Fruit fly (Drosophila melanogaster) Kc167 (cell line): ENCODE results near the gene CG31704.

Experiments
- Myc ChIP-seq: fragments of >200 bp; optimal IDR thresholded peaks from 2 replicates; lab custom pipeline; 2017; ENCODE audit warnings: missing external identifiers
- Sin3A ChIP-seq: fragments of >200 bp; optimal IDR thresholded peaks from 2 replicates; lab custom pipeline; 2018; ENCODE audit warnings: missing external identifiers
- h ChIP-seq: fragments of >200 bp; optimal IDR thresholded peaks from 3 replicates; lab custom pipeline; 2018; ENCODE audit warnings: missing external identifiers
- insv ChIP-seq: fragments of >200 bp; optimal IDR thresholded peaks from 3 replicates; lab custom pipeline; 2018; ENCODE audit warnings: missing external identifiers
- psq ChIP-seq: fragments of >200 bp; optimal IDR thresholded peaks from 2 replicates; lab custom pipeline; 2017; ENCODE audit warnings: missing external identifiers
- ttk ChIP-seq: sonication (Bioruptor generic); optimal IDR thresholded peaks from 2 replicates; lab custom pipeline; 2017; ENCODE audit warnings: missing external identifiers

Gene CG31704

dm6 chr2L:11812781-11813664, 27.5 kb upstream of the CG31704 start:
- TF ChIP-seq ttk (no peak), insv (lab: Kevin White, UChicago) (no peak), h (lab: Kevin White, UChicago) (no peak), Myc (lab: Kevin White, UChicago) (no peak), Sin3A (lab: Kevin White, UChicago) (no peak), psq (lab: Kevin White, UChicago) (no peak)

dm6 chr2L:11813665-11814087, 26.8 kb upstream of the CG31704 start, which contains the start of gene CycY:
TSS of gene CycY (minus strand) at chr2L:11813780.
- TF ChIP-seq Sin3A (lab: Kevin White, UChicago), result no peak
- no peak for TF ChIP-seq insv (lab: Kevin White, UChicago)
- TF ChIP-seq h (lab: Kevin White, UChicago), result no peak
- no peak for TF ChIP-seq psq (lab: Kevin White, UChicago)
- TF ChIP-seq ttk, result no peak
- no peak for TF ChIP-seq Myc (lab: Kevin White, UChicago)

dm6 chr2L:11816376-11816775, 24.1 kb upstream of the CG31704 start:
- no peak for TF ChIP-seq psq (lab: Kevin White, UChicago)
- no peak for TF ChIP-seq insv (lab: Kevin White, UChicago)
- peak; percentile 47 for TF ChIP-seq h (lab: Kevin White, UChicago)

- no peak for TF ChIP-seq Sin3A (lab: Kevin White, UChicago)
- no peak for TF ChIP-seq psq (lab: Kevin White, UChicago)
- no peak for TF ChIP-seq insv (lab: Kevin White, UChicago)
- TF ChIP-seq ttk, result no peak
- TF ChIP-seq h (lab: Kevin White, UChicago), result no peak
- TF ChIP-seq Myc (lab: Kevin White, UChicago), result no peak
Observed at dm6 chr2L:11823470-11824162, 16.9 kb upstream of the CG31704 start.

- no peak for TF ChIP-seq Myc (lab: Kevin White, UChicago)
- TF ChIP-seq ttk, result no peak
- TF ChIP-seq psq (lab: Kevin White, UChicago), result no peak
- no peak for TF ChIP-seq insv (lab: Kevin White, UChicago)
- TF ChIP-seq h (lab: Kevin White, UChicago), result no peak
- no peak for TF ChIP-seq Sin3A (lab: Kevin White, UChicago)
Observed at dm6 chr2L:11829277-11829676, 11.2 kb upstream of the CG31704 start, which contains the start of gene esc. TSS of gene esc (minus strand) at chr2L:11829405.

- no peak for TF ChIP-seq Myc (lab: Kevin White, UChicago)
- no peak for TF ChIP-seq psq (lab: Kevin White, UChicago)
Observed at dm6 chr2L:11833786-11834185, 6.7 kb upstream of the CG31704 start, which contains the start of gene CG45011. TSS of gene CG45011 (plus strand) at chr2L:11834086.

dm6 chr2L:11834308-11834707, 6.2 kb upstream of the CG31704 start, which contains the start of gene CG45012:
TSS of gene CG45012 (plus strand) at chr2L:11834608.
- no peak for TF ChIP-seq Sin3A (lab: Kevin White, UChicago)
- no peak for TF ChIP-seq insv (lab: Kevin White, UChicago)
- no peak for TF ChIP-seq h (lab: Kevin White, UChicago)
- no peak for TF ChIP-seq Myc (lab: Kevin White, UChicago)
- no peak for TF ChIP-seq psq (lab: Kevin White, UChicago)
- TF ChIP-seq ttk, result no peak

dm6 chr2L:11836943-11837342, 3.5 kb upstream of the CG31704 start, which contains the start of gene Sfp33A4:
TSS of gene Sfp33A4 (plus strand) at chr2L:11837243.
- no peak for TF ChIP-seq psq (lab: Kevin White, UChicago)
- no peak for TF ChIP-seq Sin3A (lab: Kevin White, UChicago)
- no peak for TF ChIP-seq insv (lab: Kevin White, UChicago)
- TF ChIP-seq h (lab: Kevin White, UChicago), result no peak
- TF ChIP-seq ttk, result no peak
- TF ChIP-seq Myc (lab: Kevin White, UChicago), result no peak

dm6 chr2L:11837413-11837812, 3.1 kb upstream of the CG31704 start, which contains the start of gene Sfp33A2:
TSS of gene Sfp33A2 (plus strand) at chr2L:11837713.
- no peak for TF ChIP-seq psq (lab: Kevin White, UChicago)
- no peak for TF ChIP-seq Sin3A (lab: Kevin White, UChicago)
- TF ChIP-seq Myc (lab: Kevin White, UChicago), result no peak
- TF ChIP-seq h (lab: Kevin White, UChicago), result no peak

dm6 chr2L:11839612-11840011, 879 bp upstream of the CG31704 start, which contains the start of gene Sfp33A3:
TSS of gene Sfp33A3 (plus strand) at chr2L:11839912.
- no peak for TF ChIP-seq ttk
- TF ChIP-seq Sin3A (lab: Kevin White, UChicago), result no peak

dm6 chr2L:11841538-11841937, 1.0 kb downstream of the CG31704 start:
- no peak for TF ChIP-seq Myc (lab: Kevin White, UChicago)
- TF ChIP-seq insv (lab: Kevin White, UChicago), result no peak
- no peak for TF ChIP-seq psq (lab: Kevin White, UChicago)
- TF ChIP-seq h (lab: Kevin White, UChicago), result no peak
- TF ChIP-seq ttk, result no peak
- TF ChIP-seq Sin3A (lab: Kevin White, UChicago), result no peak
